Fruit fly (Drosophila melanogaster): ENCODE results near the gene CG1801.

- TF ChIP-seq EcR (GFP tag; optimal IDR thresholded peaks at IDR 0.05) (no peak), D1 (tag; optimal IDR thresholded peaks at IDR 0.05) (no peak), CG9948 (tag; optimal IDR thresholded peaks at IDR 0.05) (peak; percentile 47), CG8159 (tag; optimal IDR thresholded peaks at IDR 0.05) (peak; percentile 33), Pif1A (GFP tag; optimal IDR thresholded peaks at IDR 0.05) (no peak), CG14655 (GFP tag; optimal IDR thresholded peaks at IDR 0.05) (peak; percentile 53), gl (tag; optimal IDR thresholded peaks at IDR 0.05) (no peak), CG17806 (tag; optimal IDR thresholded peaks at IDR 0.05) (peak; percentile 26), CG12605 (GFP tag; IDR thresholded peaks at IDR 0.05) (no peak), rn (GFP tag; IDR thresholded peaks at IDR 0.05) (no peak), CG4496 (GFP tag; IDR thresholded peaks at IDR 0.05) (no peak), CG13204 (GFP tag; optimal IDR thresholded peaks at IDR 0.05) (no peak)
Measured at dm6 chrX:21279311-21279890, 37.9 kb downstream of the CG1801 start.

Measured in whole organism, pupa.